Worm (Caenorhabditis elegans): ENCODE data around the gene C45G7.13.

DNA sequence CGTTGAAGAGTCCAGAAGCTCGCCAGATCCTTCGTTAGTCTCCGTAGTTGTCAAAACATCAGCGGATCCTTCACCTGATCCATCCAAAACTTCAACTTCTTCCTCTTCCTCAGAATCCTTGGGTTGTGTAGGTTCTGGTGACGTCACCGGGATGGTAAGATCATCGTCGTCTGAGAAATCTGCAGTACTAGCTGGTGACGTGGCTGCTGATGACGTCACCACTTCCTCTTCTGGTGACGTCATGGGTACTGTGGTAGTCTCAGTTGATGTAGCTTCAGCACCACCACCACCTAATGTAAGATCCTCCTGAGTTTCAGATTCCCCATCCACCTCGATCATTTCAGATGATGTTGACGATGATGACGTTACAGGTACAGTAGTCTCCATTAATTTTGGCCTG lies 10.3 kb upstream of the C45G7.13 start:
- TF ChIP-seq ama-1 (optimal IDR thresholded peaks at IDR 0.05) (no peak), hnd-1 (tag; optimal IDR thresholded peaks at IDR 0.05) (no peak), flt-1 (GFP tag; IDR thresholded peaks at IDR 0.05) (no peak), tra-4 (tag; optimal IDR thresholded peaks at IDR 0.05) (no peak), ets-7 (tag; optimal IDR thresholded peaks at IDR 0.05) (no peak), aly-1 (tag; optimal IDR thresholded peaks at IDR 0.05) (no peak), hmbx-1 (tag; optimal IDR thresholded peaks at IDR 0.05) (no peak), B0310.2 (tag; optimal IDR thresholded peaks at IDR 0.05) (no peak), sea-1 (GFP tag; conservative IDR thresholded peaks at IDR 0.05) (no peak), pes-1 (GFP tag; IDR thresholded peaks at IDR 0.05) (no peak)

Measured in whole organism, early embryonic.